Worm (Caenorhabditis elegans) whole organism, midembryonic: ENCODE results near the gene col-71.

Experiments
- T22C8.4 ChIP-seq: fragments of 200-800 bp; sonication (Bioruptor generic); IDR thresholded peaks from 2 replicates; pipeline ENCODE4 v1.3.6; 2022; ENCODE audit warnings: missing genetic modification characterization, missing compliant biosample characterization
- cog-1 ChIP-seq: sonication (generic microtip); optimal IDR thresholded peaks from 2 replicates; lab custom pipeline; 2016; ENCODE audit warnings: missing genetic modification characterization, missing compliant biosample characterization
- flt-1 ChIP-seq: fragments of 200-800 bp; sonication (Bioruptor generic); IDR thresholded peaks from 2 replicates; pipeline ENCODE4 v1.3.6; 2022; ENCODE audit warnings: missing genetic modification characterization, missing compliant biosample characterization
- klf-2 ChIP-seq: fragments of 200-800 bp; sonication (Bioruptor generic); conservative IDR thresholded peaks from 2 replicates; pipeline ENCODE4 v1.3.6; 2022; ENCODE audit warnings: missing genetic modification reagents, missing genetic modification characterization, missing compliant biosample characterization
- med-1 ChIP-seq: sonication (generic microtip); optimal IDR thresholded peaks from 2 replicates; lab custom pipeline; 2017; ENCODE audit warnings: missing genetic modification characterization, mild to moderate bottlenecking, missing compliant biosample characterization, antibody characterized with exemption, missing genetic modification reagents; ENCODE audit not compliant: insufficient read depth
- ref-1 ChIP-seq: fragments of 200-800 bp; sonication (Bioruptor generic); conservative IDR thresholded peaks from 2 replicates; pipeline ENCODE4 v1.3.6; 2022; ENCODE audit warnings: missing genetic modification reagents, missing genetic modification characterization, missing compliant biosample characterization
- tab-1 ChIP-seq: fragments of 200-800 bp; sonication (Bioruptor generic); IDR thresholded peaks from 2 replicates; pipeline ENCODE4 v1.3.6; 2022; ENCODE audit warnings: missing genetic modification characterization, missing compliant biosample characterization
- ztf-23 ChIP-seq: fragments of 200-800 bp; sonication (Bioruptor generic); IDR thresholded peaks from 2 replicates; pipeline ENCODE4 v1.3.6; 2022; ENCODE audit warnings: missing genetic modification reagents, missing genetic modification characterization, missing compliant biosample characterization
- ztf-29 ChIP-seq: fragments of 200-800 bp; sonication (Bioruptor generic); IDR thresholded peaks from 2 replicates; pipeline ENCODE4 v1.3.6; 2022; ENCODE audit warnings: missing genetic modification reagents, missing genetic modification characterization, missing compliant biosample characterization

- TF ChIP-seq klf-2 (GFP tag; lab: Robert Waterston, UW) (no peak), flt-1 (GFP tag; lab: Robert Waterston, UW) (no peak), ztf-23 (GFP tag; lab: Robert Waterston, UW) (no peak), cog-1 (tag; lab: Kevin White, UChicago) (no peak), med-1 (no peak), tab-1 (GFP tag; lab: Robert Waterston, UW) (no peak), ref-1 (no peak), ztf-29 (0 out of 2 replicates have a peak, but pooled peaks have one; percentile 13), T22C8.4 (GFP tag; lab: Robert Waterston, UW) (no peak)
Measured at ce11 chrII:3476536-3476935, 25.8 kb downstream of the col-71 start.
